Worm (Caenorhabditis elegans) whole organism, midembryonic: Measurements from ENCODE around the gene ran-2.
"Not testable (repeated sequence)": the region's sequence is repeated elsewhere in the genome, so short reads cannot be mapped to it uniquely, and the experiment has no call there.

ENCODE experiments used
- T22C8.4 ChIP-seq: fragments of 200-800 bp; sonication (Bioruptor generic); IDR thresholded peaks from 2 replicates; pipeline ENCODE4 v1.3.6; 2022; ENCODE audit warnings: missing genetic modification characterization, missing compliant biosample characterization
- cog-1 ChIP-seq: sonication (generic microtip); optimal IDR thresholded peaks from 2 replicates; lab custom pipeline; 2016; ENCODE audit warnings: missing genetic modification characterization, missing compliant biosample characterization
- flt-1 ChIP-seq: fragments of 200-800 bp; sonication (Bioruptor generic); IDR thresholded peaks from 2 replicates; pipeline ENCODE4 v1.3.6; 2022; ENCODE audit warnings: missing genetic modification characterization, missing compliant biosample characterization
- klf-2 ChIP-seq: fragments of 200-800 bp; sonication (Bioruptor generic); conservative IDR thresholded peaks from 2 replicates; pipeline ENCODE4 v1.3.6; 2022; ENCODE audit warnings: missing genetic modification reagents, missing genetic modification characterization, missing compliant biosample characterization
- med-1 ChIP-seq: sonication (generic microtip); optimal IDR thresholded peaks from 2 replicates; lab custom pipeline; 2017; ENCODE audit warnings: missing genetic modification characterization, mild to moderate bottlenecking, missing compliant biosample characterization, antibody characterized with exemption, missing genetic modification reagents; ENCODE audit not compliant: insufficient read depth
- ref-1 ChIP-seq: fragments of 200-800 bp; sonication (Bioruptor generic); conservative IDR thresholded peaks from 2 replicates; pipeline ENCODE4 v1.3.6; 2022; ENCODE audit warnings: missing genetic modification reagents, missing genetic modification characterization, missing compliant biosample characterization
- ztf-23 ChIP-seq: fragments of 200-800 bp; sonication (Bioruptor generic); IDR thresholded peaks from 2 replicates; pipeline ENCODE4 v1.3.6; 2022; ENCODE audit warnings: missing genetic modification reagents, missing genetic modification characterization, missing compliant biosample characterization

DNA sequence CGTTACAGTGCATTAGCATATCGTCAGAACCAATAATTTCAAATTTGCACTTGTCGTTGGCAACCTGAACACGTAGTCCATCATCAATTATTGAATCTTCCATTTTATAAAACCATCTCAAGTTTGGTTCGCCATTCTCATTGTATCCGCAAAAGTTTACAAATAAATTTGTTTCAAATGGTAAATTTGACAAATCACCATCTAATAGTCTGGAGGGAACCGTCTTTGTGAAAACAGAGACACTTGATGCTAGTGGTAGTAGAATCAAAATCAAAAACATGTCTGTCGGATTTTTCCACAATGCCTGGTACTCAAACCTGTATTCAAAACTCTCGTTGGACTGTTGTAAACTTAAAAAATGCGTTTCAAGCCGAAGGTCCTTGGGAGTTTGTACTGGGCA lies 30.9 kb downstream of the ran-2 start, which contains the start of gene F54H12.2:
- TF ChIP-seq ref-1; cog-1 (tag; lab: Kevin White, UChicago); klf-2 (GFP tag; lab: Robert Waterston, UW); T22C8.4 (GFP tag; lab: Robert Waterston, UW); med-1 (GFP tag; lab: Kevin White, UChicago); flt-1 (GFP tag; lab: Robert Waterston, UW); ztf-23 (GFP tag; lab: Robert Waterston, UW): not testable (repeated sequence)
